Fruit fly (Drosophila melanogaster): Measurements from ENCODE around the gene Setd3.

dm6 chrX:6995258-6995657, 26.7 kb upstream of the Setd3 start:
- TF ChIP-seq CG7101 (tag; optimal IDR thresholded peaks at IDR 0.05) (no peak), pad (GFP tag; optimal IDR thresholded peaks at IDR 0.05) (no peak), ovo (GFP tag; optimal IDR thresholded peaks at IDR 0.05) (no peak), Hr96 (GFP tag; optimal IDR thresholded peaks at IDR 0.05) (no peak), CG12768 (GFP tag; optimal IDR thresholded peaks at IDR 0.05) (no peak), CG14711 (tag; optimal IDR thresholded peaks at IDR 0.05) (no peak), kay (GFP tag; ENCODE audit: borderline replicate concordance) (no peak)

All from whole organism, adult.